Fruit fly (Drosophila melanogaster): ENCODE results near the gene CG6638.

- TF ChIP-seq cnc (optimal IDR thresholded peaks at IDR 0.05): no peak
- no peak for TF ChIP-seq CG33017 (tag; optimal IDR thresholded peaks at IDR 0.05)
- TF ChIP-seq Crg-1 (GFP tag; optimal IDR thresholded peaks at IDR 0.05): no peak
- TF ChIP-seq Hr96 (GFP tag; optimal IDR thresholded peaks at IDR 0.05): no peak
- no peak for TF ChIP-seq Clk (GFP tag; optimal IDR thresholded peaks at IDR 0.05)
- peak; percentile 1 for TF ChIP-seq kay (GFP tag; ENCODE audit: borderline replicate concordance)
- TF ChIP-seq pad (GFP tag; optimal IDR thresholded peaks at IDR 0.05): no peak
- TF ChIP-seq CG7045 (GFP tag; optimal IDR thresholded peaks at IDR 0.05): no peak
- TF ChIP-seq CG5204 (GFP tag; optimal IDR thresholded peaks at IDR 0.05): peak; percentile 0
- peak; percentile 37 for TF ChIP-seq CG14711 (tag; optimal IDR thresholded peaks at IDR 0.05)
Observed at dm6 chr3L:8544710-8545109, 31.2 kb downstream of the CG6638 start, which contains the start of gene rhea.

All from whole organism, adult.